Worm (Caenorhabditis elegans) whole organism, L4 larva: ENCODE data around the gene B0416.7.

Experiments
- D1046.2 ChIP-seq: fragments of 200-800 bp; sonication (Bioruptor generic); IDR thresholded peaks from 2 replicates; pipeline ENCODE4 v1.3.6; 2022; ENCODE audit warnings: missing genetic modification characterization, missing compliant biosample characterization
- F10B5.3 ChIP-seq: sonication (generic microtip); optimal IDR thresholded peaks from 2 replicates; lab custom pipeline; 2016; ENCODE audit warnings: mild to moderate bottlenecking, missing genetic modification characterization, missing compliant biosample characterization
- F37D6.2 ChIP-seq: sonication (generic microtip); optimal IDR thresholded peaks from 2 replicates; lab custom pipeline; 2016; ENCODE audit warnings: mild to moderate bottlenecking, missing genetic modification characterization, missing compliant biosample characterization
- R02D3.7 ChIP-seq: fragments of 150-350 bp; sonication (generic microtip); optimal IDR thresholded peaks from 3 replicates; lab custom pipeline; 2014; ENCODE audit warnings: missing biosample characterization, missing genetic modification characterization
- T26A8.4 ChIP-seq: fragments of 200-800 bp; sonication (Bioruptor generic); IDR thresholded peaks from 2 replicates; pipeline ENCODE4 v1.3.6; 2022; ENCODE audit warnings: missing genetic modification characterization, missing compliant biosample characterization
- Y105C5A.15 ChIP-seq: fragments of 200-800 bp; sonication (Bioruptor generic); IDR thresholded peaks from 2 replicates; pipeline ENCODE4 v1.3.6; 2022; ENCODE audit warnings: missing genetic modification characterization, missing compliant biosample characterization
- Y5F2A.4 ChIP-seq: fragments of 200-800 bp; sonication (Bioruptor generic); optimal IDR thresholded peaks from 2 replicates; lab custom pipeline; 2018; ENCODE audit warnings: mild to moderate bottlenecking, missing genetic modification characterization, missing compliant biosample characterization
- aha-1 ChIP-seq: fragments of 150-350 bp; peaks from one replicate; lab custom pipeline; 2014; ENCODE audit warnings: missing biosample characterization, missing genetic modification characterization
- ceh-20 ChIP-seq: fragments of 200-800 bp; sonication (Bioruptor generic); IDR thresholded peaks from 2 replicates; pipeline ENCODE4 v1.3.6; 2022; ENCODE audit warnings: missing genetic modification reagents, missing genetic modification characterization, missing compliant biosample characterization
- ceh-32 ChIP-seq: sonication (generic microtip); optimal IDR thresholded peaks from 2 replicates; lab custom pipeline; 2016; ENCODE audit warnings: mild to moderate bottlenecking, missing genetic modification characterization, missing compliant biosample characterization; ENCODE audit not compliant: poor library complexity
- ceh-44 ChIP-seq: fragments of 200-800 bp; sonication (Bioruptor generic); IDR thresholded peaks from 2 replicates; pipeline ENCODE4 v1.3.6; 2022; ENCODE audit warnings: missing genetic modification reagents, missing genetic modification characterization, missing compliant biosample characterization
- ces-1 ChIP-seq: fragments of 150-350 bp; sonication (generic microtip); optimal IDR thresholded peaks from 4 replicates; lab custom pipeline; 2014; ENCODE audit warnings: missing biosample characterization, missing genetic modification reagents, missing genetic modification characterization
- cey-2 ChIP-seq: sonication (generic microtip); optimal IDR thresholded peaks from 3 replicates; lab custom pipeline; 2017; ENCODE audit warnings: missing genetic modification characterization, mild to moderate bottlenecking, missing compliant biosample characterization, antibody characterized with exemption, borderline replicate concordance; ENCODE audit not compliant: insufficient read depth
- daf-16 ChIP-seq, 3 experiments: sonication (generic microtip); optimal IDR thresholded peaks; 2 replicates each; lab custom pipeline; 2016 to 2017; ENCODE audit warnings: missing genetic modification characterization in 3 of 3, missing genetic modification reagents in 3 of 3, mild to moderate bottlenecking in 2 of 3, missing compliant biosample characterization in 2 of 3, missing biosample characterization in 1 of 3, moderate library complexity in 1 of 3
- dmd-6 ChIP-seq: fragments of 200-800 bp; sonication (Bioruptor generic); IDR thresholded peaks from 2 replicates; pipeline ENCODE4 v1.3.6; 2022; ENCODE audit warnings: missing genetic modification reagents, missing genetic modification characterization, missing compliant biosample characterization
- duxl-1 ChIP-seq: sonication (generic microtip); optimal IDR thresholded peaks from 2 replicates; lab custom pipeline; 2016; ENCODE audit warnings: mild to moderate bottlenecking, missing genetic modification characterization, moderate library complexity, missing compliant biosample characterization; ENCODE audit not compliant: poor library complexity
- dve-1 ChIP-seq: sonication (generic microtip); optimal IDR thresholded peaks from 2 replicates; lab custom pipeline; 2017; ENCODE audit warnings: antibody characterized with exemption, mild to moderate bottlenecking, missing genetic modification characterization, missing compliant biosample characterization; ENCODE audit not compliant: insufficient read depth
- egl-43 ChIP-seq: fragments of 200-800 bp; sonication (Bioruptor generic); IDR thresholded peaks from 2 replicates; pipeline ENCODE4 v1.3.6; 2022; ENCODE audit warnings: missing genetic modification reagents, missing genetic modification characterization, missing compliant biosample characterization
- fkh-10 ChIP-seq: fragments of 150-350 bp; optimal IDR thresholded peaks from 2 replicates; lab custom pipeline; 2014; ENCODE audit warnings: missing biosample characterization, missing genetic modification reagents, missing genetic modification characterization
- hlh-30 ChIP-seq: sonication (generic microtip); optimal IDR thresholded peaks from 2 replicates; lab custom pipeline; 2017; ENCODE audit warnings: antibody characterized with exemption, mild to moderate bottlenecking, missing genetic modification characterization, missing compliant biosample characterization; ENCODE audit not compliant: insufficient read depth
- lim-7 ChIP-seq: fragments of 200-800 bp; sonication (Bioruptor generic); IDR thresholded peaks from 2 replicates; pipeline ENCODE4 v1.3.6; 2022; ENCODE audit warnings: missing genetic modification characterization, missing compliant biosample characterization
- lin-1 ChIP-seq: fragments of 200-800 bp; sonication (Bioruptor generic); IDR thresholded peaks from 2 replicates; pipeline ENCODE4 v1.3.6; 2022; ENCODE audit warnings: missing genetic modification reagents, missing genetic modification characterization, missing compliant biosample characterization
- lin-13 ChIP-seq: fragments of 150-350 bp; optimal IDR thresholded peaks from 2 replicates; lab custom pipeline; 2014; ENCODE audit warnings: missing biosample characterization, missing genetic modification reagents, missing genetic modification characterization
- lin-29 ChIP-seq: fragments of 200-800 bp; sonication (Bioruptor generic); IDR thresholded peaks from 2 replicates; pipeline ENCODE4 v1.3.6; 2022; ENCODE audit warnings: missing genetic modification reagents, missing genetic modification characterization, missing compliant biosample characterization
- lin-39 ChIP-seq: fragments of 150-350 bp; optimal IDR thresholded peaks from 2 replicates; lab custom pipeline; 2014; ENCODE audit warnings: missing biosample characterization, missing genetic modification reagents, missing genetic modification characterization
- madf-5 ChIP-seq, 2 experiments: fragments of 200-800 bp; sonication (Bioruptor generic); IDR thresholded peaks; 2 replicates each; pipeline ENCODE4 v1.3.6; 2022; ENCODE audit warnings: missing compliant biosample characterization in 2 of 2, missing genetic modification characterization in 2 of 2
- mdt-29 ChIP-seq: fragments of 200-800 bp; sonication (Bioruptor generic); IDR thresholded peaks from 2 replicates; pipeline ENCODE4 v1.3.6; 2022; ENCODE audit warnings: missing genetic modification reagents, missing genetic modification characterization, missing compliant biosample characterization
- mep-1 ChIP-seq: fragments of 150-350 bp; sonication (generic microtip); optimal IDR thresholded peaks from 3 replicates; lab custom pipeline; 2014; ENCODE audit warnings: missing biosample characterization, missing genetic modification characterization
- mxl-2 ChIP-seq: fragments of 200-800 bp; sonication (Bioruptor generic); conservative IDR thresholded peaks from 2 replicates; pipeline ENCODE4 v1.3.6; 2022; ENCODE audit warnings: missing genetic modification reagents, missing genetic modification characterization, missing compliant biosample characterization
- nhr-237 ChIP-seq: sonication (generic microtip); optimal IDR thresholded peaks from 2 replicates; lab custom pipeline; 2017; ENCODE audit warnings: missing biosample characterization, missing genetic modification characterization
- nhr-28 ChIP-seq: fragments of 150-350 bp; optimal IDR thresholded peaks from 2 replicates; lab custom pipeline; 2014; ENCODE audit warnings: missing biosample characterization, missing genetic modification characterization
- nhr-41 ChIP-seq: fragments of 200-800 bp; sonication (Bioruptor generic); IDR thresholded peaks from 2 replicates; pipeline ENCODE4 v1.3.6; 2022; ENCODE audit warnings: missing genetic modification reagents, missing genetic modification characterization, missing compliant biosample characterization
- nhr-6 ChIP-seq: fragments of 150-350 bp; optimal IDR thresholded peaks from 2 replicates; lab custom pipeline; 2014; ENCODE audit warnings: missing biosample characterization, missing genetic modification characterization
- nhr-77 ChIP-seq: fragments of 150-350 bp; optimal IDR thresholded peaks from 2 replicates; lab custom pipeline; 2014; ENCODE audit warnings: missing biosample characterization, missing genetic modification characterization
- pha-4 ChIP-seq, 2 experiments: fragments of 150-350 bp in 1 of 2; fragments of 200-800 bp in 1 of 2; sonication (Bioruptor generic) in 1 of 2; IDR thresholded peaks in 1 of 2; optimal IDR thresholded peaks in 1 of 2; 2 replicates each; pipeline versions ENCODE4 v1.3.6 to Lab custom; 2014 to 2022; ENCODE audit warnings: missing genetic modification characterization in 2 of 2, missing genetic modification reagents in 2 of 2, missing biosample characterization in 1 of 2, missing compliant biosample characterization in 1 of 2
- php-3 ChIP-seq: fragments of 200-800 bp; sonication (Bioruptor generic); IDR thresholded peaks from 2 replicates; pipeline ENCODE4 v1.3.6; 2022; ENCODE audit warnings: missing genetic modification reagents, missing genetic modification characterization, missing compliant biosample characterization
- pqm-1 ChIP-seq: sonication (generic microtip); optimal IDR thresholded peaks from 2 replicates; lab custom pipeline; 2017; ENCODE audit warnings: missing biosample characterization, missing genetic modification characterization
- snpc-4 ChIP-seq: fragments of 150-350 bp; optimal IDR thresholded peaks from 2 replicates; lab custom pipeline; 2014; ENCODE audit warnings: missing biosample characterization, missing genetic modification characterization
- unc-130 ChIP-seq: sonication (generic microtip); optimal IDR thresholded peaks from 2 replicates; lab custom pipeline; 2016; ENCODE audit warnings: missing genetic modification reagents, missing genetic modification characterization, missing compliant biosample characterization
- unc-62 ChIP-seq, 3 experiments: fragments of 150-350 bp in 1 of 3; sonication (generic microtip); optimal IDR thresholded peaks in 2 of 3; peaks in 1 of 3; 1 replicate in 1 of 3; 2 replicates in 2 of 3; lab custom pipeline; 2014 to 2017; ENCODE audit warnings: missing biosample characterization in 3 of 3, missing genetic modification characterization in 3 of 3, missing genetic modification reagents in 3 of 3, missing genotype in 1 of 3
- zfp-2 ChIP-seq: sonication (generic microtip); optimal IDR thresholded peaks from 2 replicates; lab custom pipeline; 2016; ENCODE audit warnings: mild to moderate bottlenecking, missing genetic modification characterization, missing compliant biosample characterization
- zip-11 ChIP-seq: fragments of 200-800 bp; sonication (Bioruptor generic); IDR thresholded peaks from 2 replicates; pipeline ENCODE4 v1.3.6; 2022; ENCODE audit warnings: missing genetic modification characterization, missing compliant biosample characterization
- ztf-11 ChIP-seq: fragments of 150-350 bp; optimal IDR thresholded peaks from 2 replicates; lab custom pipeline; 2014; ENCODE audit warnings: missing biosample characterization, missing genetic modification characterization
- ztf-7 ChIP-seq: fragments of 150-350 bp; optimal IDR thresholded peaks from 2 replicates; lab custom pipeline; 2014; ENCODE audit warnings: missing biosample characterization, missing genetic modification characterization

B0416.7 gene

ce11 chrX:9278653-9279052 lies 19.1 kb downstream of the B0416.7 start, which contains the start of gene B0416.4:
Gene B0416.4 (plus strand): TSS chrX:9278953.
- TF ChIP-seq snpc-4 (tag; lab: Kevin White, UChicago) (no peak), ceh-20 (GFP tag; lab: Robert Waterston, UW) (no peak), lin-29 (GFP tag; lab: Robert Waterston, UW) (no peak)
- TF ChIP-seq, all 104 proteins: peak for 0

- TF ChIP-seq mep-1 (tag; lab: Kevin White, UChicago) (no peak), T26A8.4 (no peak), ztf-11 (tag; lab: Kevin White, UChicago) (no peak), nhr-28 (tag; lab: Kevin White, UChicago) (no peak), madf-5 (GFP tag; IDR thresholded peaks at IDR 0.05; lab: Robert Waterston, UW) (no peak), unc-130 (GFP tag; lab: Kevin White, UChicago) (no peak), R02D3.7 (tag; lab: Kevin White, UChicago) (no peak), D1046.2 (GFP tag; lab: Robert Waterston, UW) (no peak), ces-1 (no peak), zip-11 (no peak), lin-1 (no peak), F37D6.2 (no peak), mdt-29 (GFP tag; lab: Robert Waterston, UW) (no peak), nhr-237 (tag; lab: Kevin White, UChicago) (no peak), ceh-44 (GFP tag; lab: Robert Waterston, UW) (no peak)
- TF ChIP-seq, all 104 proteins: peak for 0
Measured at ce11 chrX:9274574-9274973, 23.2 kb downstream of the B0416.7 start, which contains the start of gene B0416.10. Gene B0416.10 (minus strand): TSS chrX:9274674.

ce11 chrX:9271886-9272285 lies 25.8 kb downstream of the B0416.7 start:
- TF ChIP-seq ztf-7, result no peak
- TF ChIP-seq dve-1 (tag; lab: Kevin White, UChicago), result peak; percentile 87
- TF ChIP-seq lim-7 (GFP tag; lab: Robert Waterston, UW), result no peak
- TF ChIP-seq nhr-6, result peak; percentile 51
- peak; percentile 75 for TF ChIP-seq nhr-28 (tag; lab: Kevin White, UChicago)
- TF ChIP-seq php-3 (GFP tag; lab: Robert Waterston, UW), result no peak; the same call in 1 of the 2 replicates
- TF ChIP-seq hlh-30 (tag; lab: Kevin White, UChicago), result no peak
- TF ChIP-seq nhr-77, result peak; percentile 25
- no peak for TF ChIP-seq zip-11
- no peak for TF ChIP-seq duxl-1 (tag; lab: Kevin White, UChicago)
- peak; percentile 18 for TF ChIP-seq lin-13 (GFP tag; lab: Kevin White, UChicago)
- no peak for TF ChIP-seq lin-39 (tag; lab: Kevin White, UChicago)
- TF ChIP-seq Y105C5A.15 (GFP tag; lab: Robert Waterston, UW), result no peak
- TF ChIP-seq egl-43 (GFP tag; lab: Robert Waterston, UW), result no peak
- TF ChIP-seq ceh-32 (tag; lab: Kevin White, UChicago), result no peak
- no peak for TF ChIP-seq zfp-2 (tag; lab: Kevin White, UChicago)
- TF ChIP-seq aha-1 (tag; lab: Kevin White, UChicago), result peak; percentile 94
- TF ChIP-seq F10B5.3 (tag; lab: Kevin White, UChicago), result no peak
- TF ChIP-seq pqm-1, result peak; percentile 80
- no peak for TF ChIP-seq mxl-2 (GFP tag; lab: Robert Waterston, UW)
- TF ChIP-seq daf-16 (GFP tag; optimal IDR thresholded peaks at IDR 0.05; lab: Kevin White, UChicago), result no peak
- no peak for TF ChIP-seq daf-16 (tag; optimal IDR thresholded peaks at IDR 0.05; lab: Kevin White, UChicago)
- 0 out of 2 replicates have a peak, but pooled peaks have one; percentile 35 for TF ChIP-seq pha-4 (GFP tag; IDR thresholded peaks at IDR 0.05; lab: Robert Waterston, UW)
- TF ChIP-seq pha-4 (tag; optimal IDR thresholded peaks at IDR 0.05; lab: Kevin White, UChicago), result no peak
- no peak for TF ChIP-seq R02D3.7 (tag; lab: Kevin White, UChicago)
- TF ChIP-seq madf-5 (GFP tag; IDR thresholded peaks at IDR 0.05; lab: Robert Waterston, UW), result no peak
- no peak for TF ChIP-seq cey-2
- no peak for TF ChIP-seq F37D6.2
- no peak for TF ChIP-seq fkh-10
- TF ChIP-seq nhr-41 (GFP tag; lab: Robert Waterston, UW), result peak; percentile 52; the same call in 1 of the 2 replicates
- TF ChIP-seq Y5F2A.4 (GFP tag; lab: Kevin White, UChicago), result no peak
- peak in 1 of 2 experiments; percentile 43 for TF ChIP-seq unc-62 (GFP tag; optimal IDR thresholded peaks at IDR 0.05 in 1 of 2; lab: Kevin White, UChicago)
- no peak for TF ChIP-seq unc-62 (tag; optimal IDR thresholded peaks at IDR 0.05; lab: Kevin White, UChicago)
- TF ChIP-seq dmd-6 (GFP tag; lab: Robert Waterston, UW), result peak; percentile 82
